Fruit fly (Drosophila melanogaster) whole organism, embryonic: ENCODE data around the gene Atx-1.

Source experiments
- Antp ChIP-seq: fragments of 200-800 bp; sonication (Bioruptor generic); optimal IDR thresholded peaks from 3 replicates; lab custom pipeline; 2016; ENCODE audit warnings: missing biosample characterization, missing genetic modification characterization
- Asciz ChIP-seq: fragments of 200-800 bp; sonication (Bioruptor generic); optimal IDR thresholded peaks from 2 replicates; lab custom pipeline; 2017; ENCODE audit warnings: missing biosample characterization, mild to moderate bottlenecking, missing genetic modification characterization, missing genetic modification reagents
- B-H1 ChIP-seq: fragments of 200-800 bp; sonication (Bioruptor generic); IDR thresholded peaks from 3 replicates; pipeline ENCODE4 v1.3.6; 2022; ENCODE audit warnings: missing biosample characterization, missing genetic modification characterization
- CG10959 ChIP-seq: fragments of 200-800 bp; sonication (Bioruptor generic); IDR thresholded peaks from 2 replicates; pipeline ENCODE4 v1.3.6; 2022; ENCODE audit warnings: missing biosample characterization, missing genetic modification characterization
- CG13123 ChIP-seq: fragments of 200-800 bp; sonication (Bioruptor generic); optimal IDR thresholded peaks from 2 replicates; lab custom pipeline; 2016; ENCODE audit warnings: missing biosample characterization, missing genetic modification characterization
- CG13424 ChIP-seq: fragments of 200-800 bp; sonication (Bioruptor generic); optimal IDR thresholded peaks from 2 replicates; lab custom pipeline; 2019; ENCODE audit warnings: missing biosample characterization, mild to moderate bottlenecking, missing genetic modification characterization, moderate library complexity
- CG13775 ChIP-seq: fragments of 200-800 bp; sonication (Bioruptor generic); optimal IDR thresholded peaks from 3 replicates; lab custom pipeline; 2017; ENCODE audit warnings: missing biosample characterization, mild to moderate bottlenecking, missing genetic modification characterization
- CG15696 ChIP-seq: fragments of 200-800 bp; sonication (Bioruptor generic); optimal IDR thresholded peaks from 2 replicates; lab custom pipeline; 2019; ENCODE audit warnings: missing biosample characterization, mild to moderate bottlenecking, missing genetic modification characterization, moderate library complexity
- CG17612 ChIP-seq: fragments of 200-800 bp; sonication (Bioruptor generic); IDR thresholded peaks from 2 replicates; pipeline ENCODE4 v1.3.6; 2022; ENCODE audit warnings: missing biosample characterization, missing genetic modification characterization
- CG17829 ChIP-seq: fragments of 200-800 bp; optimal IDR thresholded peaks from 2 replicates; lab custom pipeline; 2019; ENCODE audit warnings: missing biosample characterization, mild to moderate bottlenecking, missing genetic modification characterization, moderate library complexity
- CG18476 ChIP-seq: fragments of 200-800 bp; sonication (Bioruptor generic); optimal IDR thresholded peaks from 2 replicates; lab custom pipeline; 2016; ENCODE audit warnings: missing biosample characterization, mild to moderate bottlenecking, missing genetic modification characterization
- CG2712 ChIP-seq: fragments of 200-800 bp; optimal IDR thresholded peaks from 3 replicates; lab custom pipeline; 2019; ENCODE audit warnings: missing biosample characterization, mild to moderate bottlenecking, missing genetic modification characterization, moderate library complexity
- CG2889 ChIP-seq: fragments of 200-800 bp; sonication (Bioruptor generic); IDR thresholded peaks from 3 replicates; pipeline ENCODE4 v1.3.6; 2022; ENCODE audit warnings: missing biosample characterization, missing genetic modification characterization
- CG31388 ChIP-seq: fragments of 200-800 bp; sonication (Bioruptor generic); optimal IDR thresholded peaks from 2 replicates; lab custom pipeline; 2016; ENCODE audit warnings: missing biosample characterization, missing genetic modification characterization
- CG32532 ChIP-seq: fragments of 200-800 bp; sonication (Bioruptor generic); IDR thresholded peaks from 2 replicates; pipeline ENCODE4 v1.3.6; 2022; ENCODE audit warnings: missing biosample characterization, missing genetic modification characterization
- CG32772 ChIP-seq: fragments of 200-800 bp; sonication (Bioruptor generic); IDR thresholded peaks from 2 replicates; pipeline ENCODE4 v1.3.6; 2022; ENCODE audit warnings: missing biosample characterization, missing genetic modification characterization
- CG4328 ChIP-seq: fragments of 200-800 bp; sonication (Bioruptor generic); optimal IDR thresholded peaks from 3 replicates; lab custom pipeline; 2017; ENCODE audit warnings: missing biosample characterization, missing genetic modification reagents, missing genetic modification characterization
- CG6254 ChIP-seq: fragments of 200-800 bp; sonication (Bioruptor generic); optimal IDR thresholded peaks from 3 replicates; lab custom pipeline; 2017; ENCODE audit warnings: mild to moderate bottlenecking, missing biosample characterization, missing genetic modification reagents, missing genetic modification characterization
- CG7556 ChIP-seq: fragments of 200-800 bp; sonication (Bioruptor generic); optimal IDR thresholded peaks from 2 replicates; lab custom pipeline; 2017; ENCODE audit warnings: missing biosample characterization, mild to moderate bottlenecking, missing genetic modification characterization
- CG8290 ChIP-seq, 3 experiments: fragments of 200-800 bp; sonication (Bioruptor generic); optimal IDR thresholded peaks; 2 replicates each; lab custom pipeline; 2016 to 2019; ENCODE audit warnings: missing biosample characterization in 3 of 3, missing genetic modification characterization in 3 of 3, mild to moderate bottlenecking in 2 of 3, moderate library complexity in 1 of 3
- Camta ChIP-seq: fragments of 200-800 bp; sonication (Bioruptor generic); optimal IDR thresholded peaks from 2 replicates; lab custom pipeline; 2016; ENCODE audit warnings: missing biosample characterization, missing genetic modification characterization
- E2f1 ChIP-seq: fragments of 200-800 bp; sonication (Bioruptor generic); IDR thresholded peaks from 2 replicates; pipeline ENCODE4 v1.3.6; 2022; ENCODE audit warnings: missing biosample characterization, missing genetic modification characterization
- ERR ChIP-seq: fragments of 200-800 bp; sonication (Bioruptor generic); optimal IDR thresholded peaks from 2 replicates; lab custom pipeline; 2016; ENCODE audit warnings: missing biosample characterization, missing genetic modification characterization
- Ets65A ChIP-seq: fragments of 200-800 bp; sonication (Bioruptor generic); peaks from one replicate; lab custom pipeline; 2016; ENCODE audit warnings: missing biosample characterization, missing genetic modification characterization
- Fer3 ChIP-seq: fragments of 200-800 bp; sonication (Bioruptor generic); optimal IDR thresholded peaks from 2 replicates; lab custom pipeline; 2018; ENCODE audit warnings: missing biosample characterization, mild to moderate bottlenecking, missing genetic modification characterization, moderate library complexity
- Gug ChIP-seq: fragments of 200-800 bp; sonication (Bioruptor generic); IDR thresholded peaks from 4 replicates; pipeline ENCODE4 v1.3.6; 2022; ENCODE audit warnings: missing biosample characterization, missing genetic modification characterization
- Hsf ChIP-seq: fragments of 200-800 bp; sonication (Bioruptor generic); optimal IDR thresholded peaks from 3 replicates; lab custom pipeline; 2016; ENCODE audit warnings: missing biosample characterization, missing genetic modification characterization
- Meics ChIP-seq: fragments of 200-800 bp; sonication (Bioruptor generic); optimal IDR thresholded peaks from 2 replicates; lab custom pipeline; 2017; ENCODE audit warnings: missing biosample characterization, mild to moderate bottlenecking, missing genetic modification characterization
- NC2β ChIP-seq: fragments of 200-800 bp; sonication (Bioruptor generic); optimal IDR thresholded peaks from 2 replicates; lab custom pipeline; 2016; ENCODE audit warnings: missing biosample characterization, missing genetic modification characterization
- Oaz ChIP-seq: fragments of 200-800 bp; sonication (Bioruptor generic); IDR thresholded peaks from 2 replicates; pipeline ENCODE4 v1.3.6; 2022; ENCODE audit warnings: missing biosample characterization, missing genetic modification characterization
- Opbp ChIP-seq: fragments of 200-800 bp; sonication (Bioruptor generic); IDR thresholded peaks from 3 replicates; pipeline ENCODE4 v1.3.6; 2022; ENCODE audit warnings: missing biosample characterization, missing genetic modification characterization; ENCODE audit not compliant: partially characterized antibody
- Six4 ChIP-seq: fragments of 200-800 bp; sonication (Bioruptor generic); optimal IDR thresholded peaks from 2 replicates; lab custom pipeline; 2016; ENCODE audit warnings: missing biosample characterization, missing genetic modification characterization
- Taf1 ChIP-seq: fragments of 200-800 bp; sonication (Bioruptor generic); IDR thresholded peaks from 2 replicates; pipeline ENCODE4 v1.3.6; 2022; ENCODE audit warnings: missing biosample characterization, missing genetic modification characterization
- ab ChIP-seq: fragments of 200-800 bp; sonication (Bioruptor generic); optimal IDR thresholded peaks from 2 replicates; lab custom pipeline; 2016; ENCODE audit warnings: missing biosample characterization, missing genetic modification characterization
- crc ChIP-seq: fragments of 200-800 bp; sonication (Bioruptor generic); optimal IDR thresholded peaks from 2 replicates; lab custom pipeline; 2016; ENCODE audit warnings: missing biosample characterization, missing genetic modification characterization
- cwo ChIP-seq: fragments of 200-800 bp; sonication (Bioruptor generic); optimal IDR thresholded peaks from 3 replicates; lab custom pipeline; 2017; ENCODE audit warnings: missing biosample characterization, missing genetic modification characterization, mild to moderate bottlenecking, moderate library complexity, missing genetic modification reagents
- dm ChIP-seq: fragments of 200-800 bp; sonication (Bioruptor generic); optimal IDR thresholded peaks from 3 replicates; lab custom pipeline; 2016; ENCODE audit warnings: missing biosample characterization, missing genetic modification characterization
- en ChIP-seq: fragments of 200-800 bp; sonication (Bioruptor generic); optimal IDR thresholded peaks from 2 replicates; lab custom pipeline; 2016; ENCODE audit warnings: missing biosample characterization, missing genetic modification characterization
- fru ChIP-seq: fragments of >200 bp; optimal IDR thresholded peaks from 2 replicates; lab custom pipeline; 2017
- hb ChIP-seq: fragments of 200-800 bp; sonication (Bioruptor generic); IDR thresholded peaks from 3 replicates; pipeline ENCODE4 v1.3.6; 2022; ENCODE audit warnings: missing biosample characterization, missing genetic modification characterization; ENCODE audit not compliant: partially characterized antibody
- jing ChIP-seq: fragments of 200-800 bp; sonication (Bioruptor generic); optimal IDR thresholded peaks from 2 replicates; lab custom pipeline; 2018; ENCODE audit warnings: missing biosample characterization, mild to moderate bottlenecking, missing genetic modification characterization
- ken ChIP-seq: fragments of 200-800 bp; sonication (Bioruptor generic); IDR thresholded peaks from 3 replicates; pipeline ENCODE4 v1.3.6; 2022; ENCODE audit warnings: missing biosample characterization, missing genetic modification characterization
- maf-S ChIP-seq: fragments of 200-800 bp; sonication (Bioruptor generic); optimal IDR thresholded peaks from 2 replicates; lab custom pipeline; 2016; ENCODE audit warnings: missing biosample characterization, missing genetic modification characterization
- pb ChIP-seq: fragments of 200-800 bp; sonication (Bioruptor generic); optimal IDR thresholded peaks from 3 replicates; lab custom pipeline; 2016; ENCODE audit warnings: missing biosample characterization, missing genetic modification characterization
- sens-2 ChIP-seq: fragments of 200-800 bp; sonication (Bioruptor generic); IDR thresholded peaks from 2 replicates; pipeline ENCODE4 v1.3.6; 2022; ENCODE audit warnings: missing biosample characterization, missing genetic modification characterization
- tap ChIP-seq: fragments of 200-800 bp; optimal IDR thresholded peaks from 3 replicates; lab custom pipeline; 2019; ENCODE audit warnings: missing biosample characterization, mild to moderate bottlenecking, missing genetic modification characterization, moderate library complexity
- unc-4 ChIP-seq: fragments of 200-800 bp; sonication (Bioruptor generic); IDR thresholded peaks from 2 replicates; pipeline ENCODE4 v1.3.6; 2022; ENCODE audit warnings: missing biosample characterization, missing genetic modification characterization; ENCODE audit not compliant: partially characterized antibody
- unpg ChIP-seq: fragments of 200-800 bp; sonication (Bioruptor generic); optimal IDR thresholded peaks from 3 replicates; lab custom pipeline; 2018; ENCODE audit warnings: missing biosample characterization, mild to moderate bottlenecking, missing genetic modification characterization, moderate library complexity
- wdn ChIP-seq: fragments of 200-800 bp; sonication (Bioruptor generic); IDR thresholded peaks from 2 replicates; pipeline ENCODE4 v1.3.6; 2022; ENCODE audit warnings: missing biosample characterization, missing genetic modification characterization
- yki ChIP-seq: fragments of >200 bp; optimal IDR thresholded peaks from 3 replicates; lab custom pipeline; 2018
- zfh1 ChIP-seq: fragments of 200-800 bp; sonication (Bioruptor generic); IDR thresholded peaks from 3 replicates; pipeline ENCODE4 v1.3.6; 2022; ENCODE audit warnings: missing biosample characterization, missing genetic modification characterization

Atx-1 gene

dm6 chrX:6863289-6863938 lies 40.4 kb downstream of the Atx-1 start, which contains the start of gene CG43736 (continued):
- TF ChIP-seq CG10959 (GFP tag; lab: Robert Waterston, UW) (peak; percentile 50; the same call in 1 of the 2 replicates), CG2889 (GFP tag; lab: Robert Waterston, UW) (peak; percentile 69), CG18476 (peak; percentile 93), sens-2 (GFP tag; lab: Robert Waterston, UW) (peak; percentile 59; the same call in 1 of the 2 replicates), NC2β (GFP tag; lab: Kevin White, UChicago) (peak; percentile 87), Antp (GFP tag; lab: Kevin White, UChicago) (peak; percentile 88), en (GFP tag; lab: Kevin White, UChicago) (peak; percentile 83), CG13775 (GFP tag; lab: Kevin White, UChicago) (peak; percentile 92), Camta (GFP tag; lab: Kevin White, UChicago) (peak; percentile 91), yki (no peak), fru (lab: Kevin White, UChicago) (no peak), zfh1 (GFP tag; lab: Robert Waterston, UW) (peak; percentile 84), unc-4 (GFP tag; lab: Robert Waterston, UW) (no peak), Fer3 (tag; lab: Kevin White, UChicago) (peak; percentile 96), CG13424 (peak; percentile 98), pb (GFP tag; lab: Kevin White, UChicago) (peak; percentile 85), ab (GFP tag; lab: Kevin White, UChicago) (peak; percentile 7), wdn (peak; percentile 70; the same call in 1 of the 2 replicates), dm (GFP tag; lab: Kevin White, UChicago) (peak; percentile 79), unpg (GFP tag; lab: Kevin White, UChicago) (peak; percentile 96), ken (GFP tag; lab: Robert Waterston, UW) (peak; percentile 84), Gug (GFP tag; lab: Robert Waterston, UW) (peak; percentile 86), CG4328 (GFP tag; lab: Kevin White, UChicago) (peak; percentile 94), maf-S (peak; percentile 94), Six4 (GFP tag; lab: Kevin White, UChicago) (peak; percentile 94), crc (GFP tag; lab: Kevin White, UChicago) (peak; percentile 88), jing (GFP tag; lab: Kevin White, UChicago) (peak; percentile 92), CG32532 (peak; percentile 87), CG6254 (GFP tag; lab: Kevin White, UChicago) (peak; percentile 82), ERR (GFP tag; lab: Kevin White, UChicago) (peak; percentile 75), Ets65A (peak; percentile 98), tap (tag; lab: Kevin White, UChicago) (peak; percentile 98), CG32772 (GFP tag; lab: Robert Waterston, UW) (peak; percentile 80), Oaz (GFP tag; lab: Robert Waterston, UW) (peak; percentile 83), Hsf (GFP tag; lab: Kevin White, UChicago) (peak; percentile 94), E2f1 (GFP tag; lab: Robert Waterston, UW) (peak; percentile 77), CG2712 (tag; lab: Kevin White, UChicago) (peak; percentile 98), Taf1 (GFP tag; lab: Robert Waterston, UW) (peak; percentile 65), CG13123 (GFP tag; lab: Kevin White, UChicago) (peak; percentile 83), Meics (GFP tag; lab: Kevin White, UChicago) (peak; percentile 96), B-H1 (peak; percentile 76), cwo (GFP tag; lab: Kevin White, UChicago) (peak; percentile 93), CG17612 (GFP tag; lab: Robert Waterston, UW) (peak; percentile 83), Opbp (GFP tag; lab: Robert Waterston, UW) (no peak), Asciz (GFP tag; lab: Kevin White, UChicago) (peak; percentile 95), CG31388 (peak; percentile 85), CG8290 (GFP tag; optimal IDR thresholded peaks at IDR 0.05; lab: Kevin White, UChicago) (peak; percentile 51), CG8290 (tag; optimal IDR thresholded peaks at IDR 0.05; lab: Kevin White, UChicago) (peak; percentile 54 to 89), CG17829 (peak; percentile 97), hb (GFP tag; lab: Robert Waterston, UW) (no peak), CG7556 (GFP tag; lab: Kevin White, UChicago) (peak; percentile 98), CG15696 (tag; lab: Kevin White, UChicago) (peak; percentile 92)
